Worm (Caenorhabditis elegans) whole organism, L2 larva: ENCODE results near the gene nlp-31.

Source experiments
- C34F6.9 ChIP-seq: fragments of 150-350 bp; optimal IDR thresholded peaks from 2 replicates; lab custom pipeline; 2014; ENCODE audit warnings: missing biosample characterization, missing genetic modification characterization
- R02D3.7 ChIP-seq: fragments of 150-350 bp; optimal IDR thresholded peaks from 2 replicates; lab custom pipeline; 2014; ENCODE audit warnings: missing biosample characterization, missing genetic modification characterization
- Y55F3AM.14 ChIP-seq: fragments of 200-800 bp; sonication (Bioruptor generic); optimal IDR thresholded peaks from 2 replicates; lab custom pipeline; 2018; ENCODE audit warnings: mild to moderate bottlenecking, missing genetic modification characterization, missing compliant biosample characterization
- ZK546.5 ChIP-seq: sonication (generic microtip); optimal IDR thresholded peaks from 2 replicates; lab custom pipeline; 2017; ENCODE audit warnings: missing biosample characterization, missing genetic modification characterization
- alr-1 ChIP-seq: fragments of 150-350 bp; optimal IDR thresholded peaks from 2 replicates; lab custom pipeline; 2014; ENCODE audit warnings: missing biosample characterization, missing genetic modification characterization
- ama-1 ChIP-seq: fragments of 150-350 bp; optimal IDR thresholded peaks from 2 replicates; lab custom pipeline; 2018; ENCODE audit warnings: inconsistent platforms
- blmp-1 ChIP-seq: sonication (generic microtip); optimal IDR thresholded peaks from 2 replicates; lab custom pipeline; 2017; ENCODE audit warnings: missing genetic modification characterization, mild to moderate bottlenecking, missing compliant biosample characterization, antibody characterized with exemption, moderate library complexity; ENCODE audit not compliant: insufficient read depth
- ceh-16 ChIP-seq: fragments of 150-350 bp; optimal IDR thresholded peaks from 2 replicates; lab custom pipeline; 2014; ENCODE audit warnings: missing biosample characterization, missing genetic modification characterization
- crh-2 ChIP-seq: sonication (generic microtip); optimal IDR thresholded peaks from 2 replicates; lab custom pipeline; 2017; ENCODE audit warnings: missing biosample characterization, missing genetic modification characterization
- egl-27 ChIP-seq: sonication (generic microtip); optimal IDR thresholded peaks from 3 replicates; lab custom pipeline; 2017; ENCODE audit warnings: missing biosample characterization, missing genetic modification reagents, missing genetic modification characterization
- elt-3 ChIP-seq: sonication (generic microtip); optimal IDR thresholded peaks from 2 replicates; lab custom pipeline; 2017; ENCODE audit warnings: missing biosample characterization, missing genetic modification characterization
- fos-1 ChIP-seq: fragments of 150-350 bp; optimal IDR thresholded peaks from 2 replicates; lab custom pipeline; 2014; ENCODE audit warnings: missing biosample characterization, missing genetic modification characterization
- gmeb-1 ChIP-seq: fragments of 150-350 bp; optimal IDR thresholded peaks from 2 replicates; lab custom pipeline; 2014; ENCODE audit warnings: missing biosample characterization, missing genetic modification characterization
- lin-11 ChIP-seq: fragments of 150-350 bp; sonication (generic microtip); optimal IDR thresholded peaks from 2 replicates; lab custom pipeline; 2014; ENCODE audit warnings: missing biosample characterization, missing genetic modification characterization, inconsistent platforms, mixed read lengths
- lin-13 ChIP-seq: fragments of 150-350 bp; optimal IDR thresholded peaks from 2 replicates; lab custom pipeline; 2014; ENCODE audit warnings: missing biosample characterization, missing genetic modification reagents, missing genetic modification characterization
- lsy-2 ChIP-seq, 2 experiments: fragments of 150-350 bp in 1 of 2; sonication (generic microtip) in 1 of 2; optimal IDR thresholded peaks; 2 replicates each; lab custom pipeline; 2014 to 2017; ENCODE audit warnings: missing biosample characterization in 2 of 2, missing genetic modification characterization in 2 of 2
- mab-5 ChIP-seq: fragments of 150-350 bp; optimal IDR thresholded peaks from 2 replicates; lab custom pipeline; 2014; ENCODE audit warnings: missing biosample characterization, missing genetic modification characterization
- mbf-1 ChIP-seq: sonication (generic microtip); optimal IDR thresholded peaks from 2 replicates; lab custom pipeline; 2017; ENCODE audit warnings: missing biosample characterization, missing genetic modification characterization
- mdl-1 ChIP-seq, 2 experiments: fragments of 150-350 bp in 1 of 2; sonication (generic microtip) in 1 of 2; optimal IDR thresholded peaks; 2 replicates each; lab custom pipeline; 2017; ENCODE audit warnings: missing biosample characterization in 2 of 2, missing genetic modification characterization in 2 of 2
- nhr-10 ChIP-seq: sonication (generic microtip); optimal IDR thresholded peaks from 2 replicates; lab custom pipeline; 2017; ENCODE audit warnings: missing biosample characterization, missing genetic modification characterization
- nhr-12 ChIP-seq: fragments of 150-350 bp; optimal IDR thresholded peaks from 2 replicates; lab custom pipeline; 2014; ENCODE audit warnings: missing biosample characterization, missing genetic modification characterization
- nhr-21 ChIP-seq: fragments of 150-350 bp; optimal IDR thresholded peaks from 2 replicates; lab custom pipeline; 2014; ENCODE audit warnings: missing biosample characterization, missing genetic modification characterization
- nhr-23 ChIP-seq: fragments of 150-350 bp; optimal IDR thresholded peaks from 2 replicates; lab custom pipeline; 2014; ENCODE audit warnings: missing biosample characterization, missing genetic modification reagents, missing genetic modification characterization
- nhr-237 ChIP-seq: fragments of 150-350 bp; optimal IDR thresholded peaks from 2 replicates; lab custom pipeline; 2014; ENCODE audit warnings: missing biosample characterization, missing genetic modification characterization
- nhr-6 ChIP-seq: fragments of 150-350 bp; optimal IDR thresholded peaks from 2 replicates; lab custom pipeline; 2014; ENCODE audit warnings: missing biosample characterization, missing genetic modification characterization
- sma-9 ChIP-seq, 2 experiments: fragments of 150-350 bp in 1 of 2; sonication (generic microtip) in 1 of 2; optimal IDR thresholded peaks; 2 replicates each; lab custom pipeline; 2014 to 2016; ENCODE audit warnings: missing genetic modification characterization in 2 of 2, mild to moderate bottlenecking in 1 of 2, missing biosample characterization in 1 of 2, missing compliant biosample characterization in 1 of 2, missing genetic modification reagents in 1 of 2, moderate library complexity in 1 of 2
- unc-55 ChIP-seq: fragments of 150-350 bp; sonication (generic microtip); optimal IDR thresholded peaks from 3 replicates; lab custom pipeline; 2014; ENCODE audit warnings: missing biosample characterization, missing genetic modification reagents, missing genetic modification characterization
- unc-62 ChIP-seq: fragments of 150-350 bp; optimal IDR thresholded peaks from 2 replicates; lab custom pipeline; 2014; ENCODE audit warnings: missing biosample characterization, missing genetic modification reagents, missing genetic modification characterization
- zag-1 ChIP-seq: fragments of 150-350 bp; optimal IDR thresholded peaks from 2 replicates; lab custom pipeline; 2014; ENCODE audit warnings: missing biosample characterization, missing genetic modification characterization
- ztf-11 ChIP-seq: sonication (generic microtip); optimal IDR thresholded peaks from 2 replicates; lab custom pipeline; 2017; ENCODE audit warnings: missing biosample characterization, missing genetic modification characterization
- ztf-4 ChIP-seq: fragments of 150-350 bp; optimal IDR thresholded peaks from 2 replicates; lab custom pipeline; 2014; ENCODE audit warnings: missing biosample characterization, missing genetic modification characterization

nlp-31 gene

DNA sequence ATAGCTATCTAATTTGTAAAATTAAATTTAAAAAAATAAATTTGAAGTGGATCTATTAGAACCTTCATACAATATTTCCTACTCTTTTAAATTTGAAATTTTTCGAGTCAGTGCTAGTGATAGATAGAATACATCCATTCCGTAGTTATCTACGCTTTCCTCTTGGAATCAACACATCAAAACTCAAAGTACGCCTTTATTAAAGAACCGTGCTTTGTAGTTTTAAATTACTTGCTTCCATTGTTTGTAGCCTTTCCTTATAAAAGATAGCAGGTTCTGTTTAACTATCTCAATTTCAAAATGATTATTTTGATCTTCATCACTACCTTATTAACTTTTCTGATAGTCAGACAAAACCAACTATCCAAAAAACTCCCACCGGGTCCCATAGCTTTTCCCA, 34.8 kb upstream of the nlp-31 start, which contains the start of gene cyp-35B3:
cyp-35B3 (plus strand) TSS at position 301 of the 400 bp plus-strand sequence.
- no peak for TF ChIP-seq mdl-1 (tag; optimal IDR thresholded peaks at IDR 0.05; lab: Kevin White, UChicago)
- TF ChIP-seq ceh-16 (tag; lab: Kevin White, UChicago) = no peak
- no peak for TF ChIP-seq gmeb-1 (tag; lab: Kevin White, UChicago)
- TF ChIP-seq lin-11 (tag; lab: Kevin White, UChicago) = no peak
- no peak for TF ChIP-seq nhr-237 (tag; lab: Kevin White, UChicago)
- TF ChIP-seq alr-1 = no peak
- no peak for TF ChIP-seq ZK546.5 (tag; lab: Kevin White, UChicago)
- no peak for TF ChIP-seq egl-27
- no peak for TF ChIP-seq sma-9 (GFP tag; optimal IDR thresholded peaks at IDR 0.05; lab: Kevin White, UChicago)
- no peak for TF ChIP-seq sma-9 (tag; optimal IDR thresholded peaks at IDR 0.05; lab: Kevin White, UChicago)
- TF ChIP-seq zag-1 (tag; lab: Kevin White, UChicago) = no peak
- TF ChIP-seq mbf-1 = no peak
- no peak for TF ChIP-seq unc-55 (GFP tag; lab: Kevin White, UChicago)

DNA sequence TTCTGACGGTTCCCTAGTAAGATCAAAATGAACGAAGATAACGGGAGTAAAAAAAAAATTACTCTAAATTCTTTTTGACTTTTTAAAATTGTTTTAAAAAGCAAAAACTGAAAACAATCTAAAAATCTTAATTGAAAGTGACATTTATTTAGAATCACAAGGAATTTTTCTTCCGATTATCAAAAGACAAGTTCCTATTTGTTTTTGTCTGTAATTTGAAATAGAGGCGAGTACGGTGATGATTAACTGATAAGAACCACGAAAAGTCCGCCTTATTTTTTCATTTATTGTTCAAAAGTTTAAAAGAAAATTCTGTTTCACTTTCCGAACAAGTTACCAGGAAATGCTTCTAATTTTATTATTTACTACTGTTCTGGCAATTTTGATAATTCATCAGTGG, 30.1 kb upstream of the nlp-31 start, which contains the start of gene dach-1:
dach-1 (plus strand) TSS at position 301 of the 400 bp plus-strand sequence.
- TF ChIP-seq alr-1 = no peak
- no peak for TF ChIP-seq nhr-12 (tag; lab: Kevin White, UChicago)
- TF ChIP-seq gmeb-1 (tag; lab: Kevin White, UChicago) = no peak
- TF ChIP-seq mab-5 (tag; lab: Kevin White, UChicago) = no peak
- TF ChIP-seq Y55F3AM.14 (GFP tag; lab: Kevin White, UChicago) = no peak
- TF ChIP-seq fos-1 (tag; lab: Kevin White, UChicago) = no peak

- TF ChIP-seq nhr-12 (tag; lab: Kevin White, UChicago) (no peak), unc-62 (GFP tag; lab: Kevin White, UChicago) (no peak), zag-1 (tag; lab: Kevin White, UChicago) (no peak), ztf-11 (tag; lab: Kevin White, UChicago) (no peak), nhr-23 (tag; lab: Kevin White, UChicago) (no peak), lin-11 (tag; lab: Kevin White, UChicago) (no peak), nhr-21 (tag; lab: Kevin White, UChicago) (no peak), ztf-4 (tag; lab: Kevin White, UChicago) (no peak), nhr-6 (tag; lab: Kevin White, UChicago) (no peak), blmp-1 (tag; lab: Kevin White, UChicago) (no peak)
Measured at ce11 chrV:3953739-3954138, 26.1 kb upstream of the nlp-31 start, which contains the start of gene str-247. str-247 (plus strand) TSS chrV:3954039.

DNA sequence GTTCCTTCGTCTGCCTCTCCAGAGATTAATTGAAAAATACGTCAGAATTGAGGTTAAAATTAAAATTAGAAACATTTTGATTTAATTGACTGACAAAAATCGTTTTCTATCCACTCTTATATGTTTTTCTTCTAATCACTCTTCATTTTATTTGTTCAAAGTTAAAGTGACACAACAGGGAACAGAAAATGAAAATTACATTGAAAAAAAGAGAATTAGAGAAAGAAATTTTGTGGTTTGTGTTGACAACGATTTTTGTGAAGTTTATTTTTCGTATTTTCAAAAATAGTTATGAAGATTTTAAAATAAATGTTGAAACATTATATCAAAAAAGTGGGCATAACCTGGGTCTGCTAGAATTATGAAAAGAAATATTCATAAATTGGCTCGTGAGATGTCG, 22.2 kb upstream of the nlp-31 start, which contains the start of gene cyp-34A5:
cyp-34A5 (minus strand) TSS at position 101 of the 400 bp plus-strand sequence.
- TF ChIP-seq elt-3 (tag; lab: Kevin White, UChicago) = no peak
- TF ChIP-seq sma-9 (GFP tag; optimal IDR thresholded peaks at IDR 0.05; lab: Kevin White, UChicago) = no peak
- no peak for TF ChIP-seq sma-9 (tag; optimal IDR thresholded peaks at IDR 0.05; lab: Kevin White, UChicago)
- no peak for TF ChIP-seq mbf-1
- no peak for TF ChIP-seq alr-1

DNA sequence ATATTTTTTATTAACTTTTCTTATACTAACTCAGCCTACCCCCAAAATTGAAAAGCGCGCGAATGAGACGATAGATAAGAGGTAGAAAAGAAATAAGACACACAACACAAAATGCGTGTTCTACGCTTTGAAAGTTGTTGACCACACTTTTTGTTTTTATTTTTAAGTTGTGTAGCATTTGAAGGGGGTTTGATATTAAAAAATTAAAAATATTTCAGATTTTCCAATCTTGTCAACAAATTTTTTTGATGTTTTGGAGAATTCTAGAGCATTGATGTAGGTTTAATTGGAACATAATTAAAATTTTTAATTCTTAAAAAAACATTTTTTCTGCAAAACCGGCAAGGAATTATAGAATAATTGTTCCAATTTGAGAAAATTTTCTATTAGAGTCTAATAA, 18.6 kb upstream of the nlp-31 start, which contains the start of gene cyp-34A6:
cyp-34A6 (minus strand) TSS at position 101 of the 400 bp plus-strand sequence.
- TF ChIP-seq nhr-10 (tag; lab: Kevin White, UChicago) = no peak
- no peak for TF ChIP-seq blmp-1 (tag; lab: Kevin White, UChicago)
- TF ChIP-seq alr-1 = no peak
- no peak for TF ChIP-seq lsy-2 (tag; optimal IDR thresholded peaks at IDR 0.05; lab: Kevin White, UChicago)
- no peak for TF ChIP-seq R02D3.7 (tag; lab: Kevin White, UChicago)
- TF ChIP-seq lin-13 = no peak
- no peak for TF ChIP-seq sma-9 (GFP tag; optimal IDR thresholded peaks at IDR 0.05; lab: Kevin White, UChicago)
- TF ChIP-seq sma-9 (tag; optimal IDR thresholded peaks at IDR 0.05; lab: Kevin White, UChicago) = no peak
- no peak for TF ChIP-seq nhr-23 (tag; lab: Kevin White, UChicago)
- TF ChIP-seq crh-2 (tag; lab: Kevin White, UChicago) = no peak
- no peak for TF ChIP-seq ama-1 (lab: Kevin White, UChicago)
- TF ChIP-seq C34F6.9 = no peak
